Fruit fly (Drosophila melanogaster): Measurements from ENCODE around the gene PTPMT1.

PTPMT1 gene

dm6 chr3R:23713901-23714300 is 44.2 kb upstream of the PTPMT1 start (continued):
- TF ChIP-seq chif (GFP tag; optimal IDR thresholded peaks at IDR 0.05) (peak; percentile 75 to 80), trh (GFP tag; optimal IDR thresholded peaks at IDR 0.05) (no peak), CG9817 (tag; optimal IDR thresholded peaks at IDR 0.05) (peak; percentile 34), Taf1 (GFP tag; IDR thresholded peaks at IDR 0.05) (no peak), CG14860 (GFP tag; IDR thresholded peaks at IDR 0.05; ENCODE audit: partially characterized antibody) (no peak), CG31365 (tag; optimal IDR thresholded peaks at IDR 0.05) (no peak), Dbx (GFP tag; IDR thresholded peaks at IDR 0.05) (no peak), CG11093 (GFP tag; IDR thresholded peaks at IDR 0.05) (no peak), slou (GFP tag; optimal IDR thresholded peaks at IDR 0.05) (no peak), kay (GFP tag; optimal IDR thresholded peaks at IDR 0.05) (peak; percentile 28), HLH3B (GFP tag; IDR thresholded peaks at IDR 0.05) (peak; percentile 9; the same call in 1 of the 2 replicates), CG8388 (GFP tag; optimal IDR thresholded peaks at IDR 0.05) (peak; percentile 78), CG31388 (GFP tag; optimal IDR thresholded peaks at IDR 0.05) (peak; percentile 64), Atf-2 (GFP tag; optimal IDR thresholded peaks at IDR 0.05) (peak; percentile 50), CG15479 (GFP tag; optimal IDR thresholded peaks at IDR 0.05) (no peak), CG15011 (GFP tag; optimal IDR thresholded peaks at IDR 0.05) (peak; percentile 9), al (GFP tag; IDR thresholded peaks at IDR 0.05) (no peak), CTCF (GFP tag; optimal IDR thresholded peaks at IDR 0.05) (peak; percentile 9), Myb (GFP tag; optimal IDR thresholded peaks at IDR 0.05) (no peak), odd (GFP tag; optimal IDR thresholded peaks at IDR 0.05) (no peak), Nf-YC (tag; optimal IDR thresholded peaks at IDR 0.05) (no peak), Spps (tag; optimal IDR thresholded peaks at IDR 0.05) (peak; percentile 33), CG32532 (GFP tag; IDR thresholded peaks at IDR 0.05) (no peak), CG17829 (tag; optimal IDR thresholded peaks at IDR 0.05) (peak; percentile 47), Stat92E (GFP tag; optimal IDR thresholded peaks at IDR 0.05) (no peak), br (optimal IDR thresholded peaks at IDR 0.05) (no peak), zfh2 (GFP tag; optimal IDR thresholded peaks at IDR 0.05) (no peak), CG4730 (GFP tag; IDR thresholded peaks at IDR 0.05) (0 out of 2 replicates have a peak, but pooled peaks have one; percentile 15)

- no peak for TF ChIP-seq Adf1 (GFP tag; IDR thresholded peaks at IDR 0.05)
- TF ChIP-seq sug (tag; optimal IDR thresholded peaks at IDR 0.05) = peak; percentile 45
- peak; percentile 28 for TF ChIP-seq lab (GFP tag; optimal IDR thresholded peaks at IDR 0.05)
- peak; percentile 46 for TF ChIP-seq mirr (GFP tag; optimal IDR thresholded peaks at IDR 0.05)
- peak; percentile 50 for TF ChIP-seq CG34376 (GFP tag; optimal IDR thresholded peaks at IDR 0.05)
- no peak for TF ChIP-seq CG11456 (GFP tag; IDR thresholded peaks at IDR 0.05)
- no peak for TF ChIP-seq dysf (GFP tag; IDR thresholded peaks at IDR 0.05)
- peak; percentile 37 for TF ChIP-seq sd (tag; optimal IDR thresholded peaks at IDR 0.05)
- peak; percentile 77 for TF ChIP-seq exex (tag; optimal IDR thresholded peaks at IDR 0.05)
Measured at dm6 chr3R:23714852-23715251, 43.3 kb upstream of the PTPMT1 start.

dm6 chr3R:23718297-23718941 is 39.7 kb upstream of the PTPMT1 start, which contains the start of gene nau:
nau (minus strand) TSS chr3R:23718357.
- TF ChIP-seq CG9876 (GFP tag; optimal IDR thresholded peaks at IDR 0.05) (no peak), CG4328 (GFP tag; optimal IDR thresholded peaks at IDR 0.05) (peak; percentile 50), CG15601 (tag; optimal IDR thresholded peaks at IDR 0.05) (no peak), Ets65A (GFP tag) (peak; percentile 92), chinmo (GFP tag; IDR thresholded peaks at IDR 0.05; ENCODE audit: partially characterized antibody) (0 out of 4 replicates have a peak, but pooled peaks have one; percentile 15), sd (tag; optimal IDR thresholded peaks at IDR 0.05) (peak; percentile 65), Nf-YB (GFP tag; optimal IDR thresholded peaks at IDR 0.05) (peak; percentile 80), z (GFP tag; IDR thresholded peaks at IDR 0.05) (peak; percentile 92), Antp (GFP tag; optimal IDR thresholded peaks at IDR 0.05) (no peak), abd-A (tag; optimal IDR thresholded peaks at IDR 0.05) (peak; percentile 1), Nf-YC (tag; optimal IDR thresholded peaks at IDR 0.05) (peak; percentile 59)
